Fruit fly (Drosophila melanogaster) whole organism, embryonic: ENCODE measurements around the gene CG1233.

Experiments
- Antp ChIP-seq: fragments of 200-800 bp; sonication (Bioruptor generic); optimal IDR thresholded peaks from 3 replicates; lab custom pipeline; 2016; ENCODE audit warnings: missing biosample characterization, missing genetic modification characterization
- B-H1 ChIP-seq: fragments of 200-800 bp; sonication (Bioruptor generic); IDR thresholded peaks from 3 replicates; pipeline ENCODE4 v1.3.6; 2022; ENCODE audit warnings: missing biosample characterization, missing genetic modification characterization
- dan ChIP-seq: fragments of 200-800 bp; sonication (Bioruptor generic); IDR thresholded peaks from 2 replicates; pipeline ENCODE4 v1.3.6; 2022; ENCODE audit warnings: missing biosample characterization, missing genetic modification characterization
- gcm2 ChIP-seq: fragments of 200-800 bp; sonication (Bioruptor generic); optimal IDR thresholded peaks from 2 replicates; lab custom pipeline; 2016; ENCODE audit warnings: missing biosample characterization, missing genetic modification characterization

DNA sequence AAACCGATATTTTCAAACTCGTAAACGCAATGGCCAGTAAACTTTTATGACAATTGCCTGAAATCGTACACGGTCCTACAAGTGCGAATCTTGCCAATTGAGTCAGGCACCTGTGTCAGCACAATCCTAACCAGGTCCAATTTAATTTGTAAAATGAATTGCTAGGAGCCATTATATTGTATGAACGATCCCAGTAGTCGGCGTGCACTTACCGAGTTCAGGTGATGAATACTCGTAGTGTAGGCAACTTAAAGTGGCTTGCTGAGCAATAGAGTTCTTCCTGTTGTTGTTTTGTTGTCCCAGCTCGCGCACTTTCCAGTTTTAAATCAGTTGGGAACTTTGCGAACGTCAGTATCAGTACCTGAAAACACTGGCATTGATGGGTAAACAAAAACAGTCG, 20.7 kb upstream of the CG1233 start:
- TF ChIP-seq Antp, result no peak
- TF ChIP-seq B-H1 (GFP tag; lab: Robert Waterston, UW), result no peak
- no peak for TF ChIP-seq gcm2 (GFP tag; lab: Kevin White, UChicago)
- no peak for TF ChIP-seq dan (GFP tag; lab: Robert Waterston, UW)
